Fruit fly (Drosophila melanogaster) whole organism, adult: ENCODE measurements around the gene PolA1.

ENCODE experiments used
- CG11617 ChIP-seq: fragments of 200-800 bp; sonication (Bioruptor generic); optimal IDR thresholded peaks from 2 replicates; lab custom pipeline; 2017; ENCODE audit warnings: mild to moderate bottlenecking, missing biosample characterization, missing genetic modification reagents, missing genetic modification characterization
- CG12768 ChIP-seq: fragments of 200-800 bp; sonication (Bioruptor generic); optimal IDR thresholded peaks from 2 replicates; lab custom pipeline; 2017; ENCODE audit warnings: missing biosample characterization, missing genetic modification characterization, mild to moderate bottlenecking, moderate library complexity, missing genetic modification reagents
- CG14711 ChIP-seq: fragments of 200-800 bp; sonication (Bioruptor generic); optimal IDR thresholded peaks from 2 replicates; lab custom pipeline; 2018; ENCODE audit warnings: missing biosample characterization, mild to moderate bottlenecking, missing genetic modification characterization, moderate library complexity
- CG1620 ChIP-seq: fragments of 200-800 bp; sonication (Bioruptor generic); optimal IDR thresholded peaks from 2 replicates; lab custom pipeline; 2016; ENCODE audit warnings: missing biosample characterization, missing genetic modification characterization
- CG33017 ChIP-seq: fragments of 200-800 bp; sonication (Bioruptor generic); optimal IDR thresholded peaks from 2 replicates; lab custom pipeline; 2018; ENCODE audit warnings: missing biosample characterization, mild to moderate bottlenecking, missing genetic modification characterization, moderate library complexity
- CG5204 ChIP-seq: fragments of 200-800 bp; sonication (Bioruptor generic); optimal IDR thresholded peaks from 2 replicates; lab custom pipeline; 2016; ENCODE audit warnings: missing biosample characterization, missing genetic modification characterization
- CG7045 ChIP-seq: fragments of 200-800 bp; sonication (Bioruptor generic); optimal IDR thresholded peaks from 2 replicates; lab custom pipeline; 2017; ENCODE audit warnings: missing biosample characterization, mild to moderate bottlenecking, missing genetic modification characterization
- CG7101 ChIP-seq: fragments of 200-800 bp; sonication (Bioruptor generic); optimal IDR thresholded peaks from 2 replicates; lab custom pipeline; 2018; ENCODE audit warnings: missing biosample characterization, mild to moderate bottlenecking, missing genetic modification characterization, moderate library complexity
- Clk ChIP-seq: fragments of 200-800 bp; sonication (Bioruptor generic); optimal IDR thresholded peaks from 2 replicates; lab custom pipeline; 2017; ENCODE audit warnings: missing biosample characterization, missing genetic modification characterization
- Crg-1 ChIP-seq: fragments of 200-800 bp; sonication (Bioruptor generic); optimal IDR thresholded peaks from 2 replicates; lab custom pipeline; 2016; ENCODE audit warnings: missing biosample characterization, missing genetic modification characterization
- Hr96 ChIP-seq: fragments of 200-800 bp; sonication (Bioruptor generic); optimal IDR thresholded peaks from 2 replicates; lab custom pipeline; 2016; ENCODE audit warnings: missing biosample characterization, missing genetic modification characterization
- Mnt ChIP-seq: fragments of 200-800 bp; sonication (Bioruptor generic); optimal IDR thresholded peaks from 2 replicates; lab custom pipeline; 2016; ENCODE audit warnings: missing biosample characterization, mild to moderate bottlenecking, missing genetic modification characterization
- bab1 ChIP-seq: fragments of 200-800 bp; sonication (Bioruptor generic); optimal IDR thresholded peaks from 3 replicates; lab custom pipeline; 2019; ENCODE audit warnings: missing biosample characterization, mild to moderate bottlenecking, missing genetic modification characterization, moderate library complexity
- cic ChIP-seq: fragments of 200-800 bp; sonication (Bioruptor generic); optimal IDR thresholded peaks from 2 replicates; lab custom pipeline; 2017; ENCODE audit warnings: missing biosample characterization, mild to moderate bottlenecking, missing genetic modification characterization, moderate library complexity
- cnc ChIP-seq, 2 experiments: fragments of >200 bp; optimal IDR thresholded peaks; 2 replicates each; lab custom pipeline; 2017
- kay ChIP-seq: fragments of 200-800 bp; sonication (Bioruptor generic); peaks from one replicate; lab custom pipeline; 2016; ENCODE audit warnings: missing biosample characterization, missing genetic modification characterization, borderline replicate concordance
- ovo ChIP-seq: fragments of 200-800 bp; sonication (Bioruptor generic); optimal IDR thresholded peaks from 2 replicates; lab custom pipeline; 2016; ENCODE audit warnings: missing biosample characterization, missing genetic modification characterization
- pad ChIP-seq: fragments of 200-800 bp; sonication (Bioruptor generic); optimal IDR thresholded peaks from 3 replicates; lab custom pipeline; 2017; ENCODE audit warnings: missing biosample characterization, missing genetic modification characterization, mild to moderate bottlenecking, moderate library complexity, missing genetic modification reagents
- tj ChIP-seq: fragments of 200-800 bp; sonication (Bioruptor generic); optimal IDR thresholded peaks from 3 replicates; lab custom pipeline; 2017; ENCODE audit warnings: missing biosample characterization, mild to moderate bottlenecking, missing genetic modification characterization, moderate library complexity
- toe ChIP-seq: fragments of 200-800 bp; sonication (Bioruptor generic); optimal IDR thresholded peaks from 2 replicates; lab custom pipeline; 2016; ENCODE audit warnings: missing biosample characterization, missing genetic modification characterization

PolA1 gene

dm6 chr3R:21635975-21636678 lies 35.4 kb downstream of the PolA1 start:
- TF ChIP-seq bab1 (GFP tag; lab: Kevin White, UChicago) (no peak), cic (GFP tag; lab: Kevin White, UChicago) (no peak), ovo (GFP tag; lab: Kevin White, UChicago) (no peak), cnc (optimal IDR thresholded peaks at IDR 0.05; lab: Kevin White, UChicago) (no peak), kay (no peak), Crg-1 (no peak), tj (peak; percentile 11)

DNA sequence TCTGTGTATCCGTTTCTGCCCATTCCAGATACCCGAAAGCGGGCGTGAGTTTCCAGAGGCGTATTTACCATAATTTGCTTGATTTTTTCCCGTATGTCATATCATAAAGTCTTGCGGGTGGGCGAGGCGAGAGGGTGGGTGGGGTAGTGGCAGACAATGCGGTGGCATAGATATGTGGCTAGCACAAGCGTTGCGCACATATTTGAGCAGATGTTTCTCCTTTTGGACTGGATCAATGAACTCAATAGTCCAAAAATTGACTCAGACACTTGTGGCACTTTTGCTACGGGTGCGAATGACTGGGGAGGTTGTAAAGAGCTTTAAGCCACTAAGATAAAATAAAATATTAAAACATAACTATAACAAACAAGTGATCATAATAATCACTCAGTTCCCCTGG lies 36.4 kb downstream of the PolA1 start:
- TF ChIP-seq cic (GFP tag; lab: Kevin White, UChicago) (no peak), CG11617 (no peak), tj (no peak), CG33017 (no peak), cnc (optimal IDR thresholded peaks at IDR 0.05; lab: Kevin White, UChicago) (no peak), CG7101 (tag; lab: Kevin White, UChicago) (no peak), kay (no peak), Clk (GFP tag; lab: Kevin White, UChicago) (no peak), pad (GFP tag; lab: Kevin White, UChicago) (no peak), toe (GFP tag; lab: Kevin White, UChicago) (no peak), CG12768 (no peak), CG5204 (GFP tag; lab: Kevin White, UChicago) (no peak), ovo (GFP tag; lab: Kevin White, UChicago) (no peak), CG7045 (GFP tag; lab: Kevin White, UChicago) (no peak)

DNA sequence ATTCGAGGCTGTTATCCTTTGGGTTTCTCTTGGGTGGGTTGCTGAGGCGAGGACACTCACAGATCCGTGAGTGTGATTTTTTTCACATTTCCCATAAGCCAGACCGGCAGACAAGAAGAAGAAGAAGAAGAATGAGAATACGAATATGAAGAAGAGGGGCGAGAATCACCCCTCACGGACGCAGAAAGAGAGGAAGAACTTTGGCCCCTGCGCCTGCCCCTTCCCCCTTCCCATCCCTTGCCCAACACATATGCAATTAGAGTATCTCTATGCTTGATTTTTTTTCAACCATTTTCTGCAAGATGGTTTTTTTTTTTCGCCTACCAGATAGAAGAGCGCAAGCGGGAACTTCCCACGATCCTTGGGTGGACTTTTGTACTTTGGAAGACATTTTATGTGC lies 36.9 kb downstream of the PolA1 start:
- no peak for TF ChIP-seq toe (GFP tag; lab: Kevin White, UChicago)
- TF ChIP-seq CG33017: no peak
- no peak for TF ChIP-seq kay
- no peak for TF ChIP-seq pad (GFP tag; lab: Kevin White, UChicago)
- no peak for TF ChIP-seq CG14711 (tag; lab: Kevin White, UChicago)
- no peak for TF ChIP-seq CG12768
- no peak for TF ChIP-seq bab1 (GFP tag; lab: Kevin White, UChicago)
- TF ChIP-seq Clk (GFP tag; lab: Kevin White, UChicago): no peak
- TF ChIP-seq CG7045 (GFP tag; lab: Kevin White, UChicago): no peak
- TF ChIP-seq Mnt (GFP tag; lab: Kevin White, UChicago): no peak

dm6 chr3R:21633781-21634102 lies 37.8 kb downstream of the PolA1 start:
- TF ChIP-seq CG1620 (GFP tag; lab: Kevin White, UChicago): no peak

DNA sequence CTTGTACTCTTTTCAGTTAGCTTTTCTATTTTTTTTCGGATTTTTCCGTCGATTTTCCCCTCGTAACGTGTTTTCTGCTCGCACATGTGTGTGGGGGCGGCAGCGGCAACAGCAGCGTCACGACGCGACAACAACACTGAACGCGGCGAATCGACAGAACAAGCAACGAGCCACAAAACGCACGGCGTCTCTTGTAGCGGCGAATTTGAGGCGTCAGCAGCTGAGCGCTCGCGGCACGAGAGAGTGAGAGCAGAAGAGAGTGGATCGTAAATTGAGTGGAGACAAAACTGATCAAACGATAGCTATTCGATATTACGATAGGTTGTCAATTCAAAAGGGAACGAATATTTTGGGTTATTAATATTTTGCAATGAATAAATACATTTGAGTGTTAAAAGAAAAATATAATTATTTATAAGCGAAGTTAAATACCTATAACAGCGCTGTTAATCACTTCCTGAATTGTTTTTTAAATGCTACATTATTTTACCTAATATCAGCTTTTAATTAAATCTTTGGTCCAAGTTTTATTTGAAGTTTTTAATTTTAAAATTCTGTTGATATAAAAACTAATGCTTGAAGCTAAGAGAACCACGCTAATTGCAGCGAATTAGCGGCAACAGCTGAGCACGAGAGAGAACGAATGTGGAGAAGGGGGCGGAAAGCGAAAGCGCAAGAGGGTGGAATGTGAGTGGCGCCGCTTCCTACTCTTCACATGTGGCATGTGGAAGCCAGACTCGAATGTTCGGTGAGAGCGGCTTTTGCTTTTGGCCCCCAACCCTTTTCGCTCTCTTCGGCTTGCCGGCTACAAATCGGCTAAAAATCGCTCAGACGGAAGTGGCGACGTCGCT lies 38.4 kb downstream of the PolA1 start:
- TF ChIP-seq Clk (GFP tag; lab: Kevin White, UChicago): peak; percentile 77
- TF ChIP-seq CG7101 (tag; lab: Kevin White, UChicago): no peak
- TF ChIP-seq Mnt (GFP tag; lab: Kevin White, UChicago): peak; percentile 95
- no peak for TF ChIP-seq cnc (optimal IDR thresholded peaks at IDR 0.05; lab: Kevin White, UChicago)
- TF ChIP-seq CG11617: peak; percentile 49
- TF ChIP-seq Crg-1: no peak
- TF ChIP-seq tj: peak; percentile 66
- no peak for TF ChIP-seq CG1620 (GFP tag; lab: Kevin White, UChicago)
- TF ChIP-seq pad (GFP tag; lab: Kevin White, UChicago): peak; percentile 38
- TF ChIP-seq toe (GFP tag; lab: Kevin White, UChicago): peak; percentile 82
- peak; percentile 57 for TF ChIP-seq CG7045 (GFP tag; lab: Kevin White, UChicago)
- peak; percentile 99 for TF ChIP-seq bab1 (GFP tag; lab: Kevin White, UChicago)
- peak; percentile 98 for TF ChIP-seq kay
- TF ChIP-seq cic (GFP tag; lab: Kevin White, UChicago): peak; percentile 94
- TF ChIP-seq CG12768: peak; percentile 80
- TF ChIP-seq CG5204 (GFP tag; lab: Kevin White, UChicago): peak; percentile 60
- TF ChIP-seq CG33017: peak; percentile 55
- peak; percentile 62 for TF ChIP-seq Hr96
- peak; percentile 21 for TF ChIP-seq CG14711 (tag; lab: Kevin White, UChicago)
- peak; percentile 81 for TF ChIP-seq ovo (GFP tag; lab: Kevin White, UChicago)

DNA sequence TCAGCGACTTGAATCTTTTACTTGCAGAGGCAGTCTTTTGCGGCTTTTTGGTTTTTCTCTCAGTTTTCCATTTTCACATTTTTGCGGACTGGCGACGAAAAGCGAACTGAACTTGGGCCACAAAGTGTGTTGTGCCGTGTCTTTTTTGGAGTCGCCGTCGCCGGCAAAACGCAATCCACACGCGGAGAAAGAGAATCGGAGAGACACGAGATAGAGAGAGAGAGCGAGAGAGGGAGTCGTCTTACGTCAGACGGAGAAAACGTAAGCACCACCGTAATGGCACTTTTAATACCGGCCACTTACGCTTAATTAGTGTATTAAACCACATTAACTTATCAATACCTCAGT lies 39.0 kb downstream of the PolA1 start:
- TF ChIP-seq pad (GFP tag; lab: Kevin White, UChicago) (no peak), Clk (GFP tag; lab: Kevin White, UChicago) (no peak), ovo (GFP tag; lab: Kevin White, UChicago) (no peak), CG5204 (GFP tag; lab: Kevin White, UChicago) (no peak), Hr96 (no peak), Crg-1 (no peak), toe (GFP tag; lab: Kevin White, UChicago) (no peak), Mnt (GFP tag; lab: Kevin White, UChicago) (no peak)
